Fruit fly (Drosophila melanogaster) whole organism: ENCODE data around the gene Pex2.

Experiments
- CG8478 ChIP-seq: fragments of >200 bp; optimal IDR thresholded peaks from 2 replicates; lab custom pipeline; 2018; ENCODE audit warnings: inconsistent platforms
- Dll ChIP-seq: fragments of >200 bp; optimal IDR thresholded peaks from 2 replicates; lab custom pipeline; 2017
- EcR ChIP-seq, 2 experiments: fragments of >200 bp; optimal IDR thresholded peaks; 2 replicates each; lab custom pipeline; 2017; ENCODE audit warnings: missing biosample characterization in 2 of 2, missing genetic modification characterization in 2 of 2, missing genetic modification reagents in 2 of 2
- pan ChIP-seq: fragments of >200 bp; optimal IDR thresholded peaks from 2 replicates; lab custom pipeline; 2017

dm6 chr3L:8306880-8307279 is 32.0 kb upstream of the Pex2 start, which contains the start of gene Gr66a:
- TF ChIP-seq pan (lab: Kevin White, UChicago) (no peak), EcR (GFP tag; optimal IDR thresholded peaks at IDR 0.05; lab: Kevin White, UChicago) (no peak), Dll (lab: Kevin White, UChicago) (no peak), CG8478 (lab: Kevin White, UChicago) (no peak)
